Worm (Caenorhabditis elegans) whole organism, L1 larva: ENCODE measurements around the gene F53A2.1.

Experiments
- C34B4.2 ChIP-seq: sonication (generic microtip); optimal IDR thresholded peaks from 2 replicates; lab custom pipeline; 2017; ENCODE audit warnings: mild to moderate bottlenecking, missing genetic modification characterization, missing compliant biosample characterization
- F16B12.6 ChIP-seq: fragments of 150-350 bp; optimal IDR thresholded peaks from 2 replicates; lab custom pipeline; 2014; ENCODE audit warnings: missing biosample characterization, missing genetic modification characterization
- ama-1 ChIP-seq: fragments of 150-350 bp; optimal IDR thresholded peaks from 2 replicates; lab custom pipeline; 2014
- ceh-63 ChIP-seq: fragments of 200-800 bp; sonication (Bioruptor generic); optimal IDR thresholded peaks from 2 replicates; lab custom pipeline; 2018; ENCODE audit warnings: mild to moderate bottlenecking, missing genetic modification characterization, missing compliant biosample characterization
- ceh-82 ChIP-seq, 3 experiments: fragments of 150-350 bp in 1 of 3; sonication (generic microtip) in 2 of 3; optimal IDR thresholded peaks; 2 replicates each; lab custom pipeline; 2014 to 2017; ENCODE audit warnings: missing biosample characterization in 3 of 3, missing genetic modification characterization in 3 of 3
- ces-1 ChIP-seq: fragments of 150-350 bp; optimal IDR thresholded peaks from 2 replicates; lab custom pipeline; 2014; ENCODE audit warnings: missing biosample characterization, missing genetic modification reagents, missing genetic modification characterization
- efl-1 ChIP-seq, 4 experiments: fragments of 150-350 bp; optimal IDR thresholded peaks in 3 of 4; peaks in 1 of 4; 1 replicate in 1 of 4; 2 replicates in 3 of 4; lab custom pipeline; 2014; ENCODE audit warnings: missing biosample characterization in 2 of 4, missing genetic modification characterization in 2 of 4, missing genetic modification reagents in 2 of 4
- efl-3 ChIP-seq: fragments of 200-800 bp; sonication (Bioruptor generic); optimal IDR thresholded peaks from 2 replicates; lab custom pipeline; 2018; ENCODE audit warnings: mild to moderate bottlenecking, missing genetic modification characterization, missing compliant biosample characterization
- egl-13 ChIP-seq: sonication (generic microtip); optimal IDR thresholded peaks from 2 replicates; lab custom pipeline; 2016; ENCODE audit warnings: missing genotype, missing genetic modification reagents, missing genetic modification characterization, missing compliant biosample characterization
- elt-2 ChIP-seq: sonication (generic microtip); optimal IDR thresholded peaks from 2 replicates; lab custom pipeline; 2016; ENCODE audit warnings: missing genetic modification characterization, mild to moderate bottlenecking, inconsistent platforms, missing compliant biosample characterization, missing genetic modification reagents
- ets-5 ChIP-seq: fragments of 200-800 bp; sonication (Bioruptor generic); IDR thresholded peaks from 2 replicates; pipeline ENCODE4 v1.3.6; 2022; ENCODE audit warnings: missing genetic modification characterization, missing compliant biosample characterization
- fkh-4 ChIP-seq: sonication (generic microtip); optimal IDR thresholded peaks from 2 replicates; lab custom pipeline; 2016; ENCODE audit warnings: missing compliant biosample characterization, missing genetic modification characterization, borderline replicate concordance
- fkh-8 ChIP-seq: sonication (generic microtip); optimal IDR thresholded peaks from 2 replicates; lab custom pipeline; 2016; ENCODE audit warnings: mild to moderate bottlenecking, missing genetic modification characterization, missing compliant biosample characterization
- grh-1 ChIP-seq: fragments of 200-800 bp; sonication (Bioruptor generic); IDR thresholded peaks from 2 replicates; pipeline ENCODE4 v1.3.6; 2022; ENCODE audit warnings: missing genetic modification reagents, missing genetic modification characterization, missing compliant biosample characterization
- hlh-17 ChIP-seq: fragments of 200-800 bp; sonication (Bioruptor generic); optimal IDR thresholded peaks from 2 replicates; lab custom pipeline; 2018; ENCODE audit warnings: missing genetic modification characterization, mild to moderate bottlenecking, missing compliant biosample characterization, moderate library complexity, borderline replicate concordance
- hlh-4 ChIP-seq: sonication (generic microtip); optimal IDR thresholded peaks from 2 replicates; lab custom pipeline; 2016; ENCODE audit warnings: mild to moderate bottlenecking, missing genetic modification characterization, missing compliant biosample characterization
- isw-1 ChIP-seq: fragments of 200-800 bp; sonication (Bioruptor generic); IDR thresholded peaks from 2 replicates; pipeline ENCODE4 v1.3.6; 2022; ENCODE audit warnings: missing genetic modification characterization, missing compliant biosample characterization
- lin-13 ChIP-seq: fragments of 150-350 bp; optimal IDR thresholded peaks from 2 replicates; lab custom pipeline; 2014; ENCODE audit warnings: missing biosample characterization, missing genetic modification reagents, missing genetic modification characterization
- lin-14 ChIP-seq: fragments of 200-800 bp; sonication (Bioruptor generic); optimal IDR thresholded peaks from 2 replicates; lab custom pipeline; 2018; ENCODE audit warnings: mild to moderate bottlenecking, missing genetic modification characterization, moderate library complexity, missing compliant biosample characterization
- lin-15B ChIP-seq: fragments of 150-350 bp; sonication (generic microtip); optimal IDR thresholded peaks from 3 replicates; lab custom pipeline; 2014; ENCODE audit warnings: missing biosample characterization, missing genetic modification characterization
- lin-39 ChIP-seq: fragments of 150-350 bp; optimal IDR thresholded peaks from 2 replicates; lab custom pipeline; 2014; ENCODE audit warnings: missing biosample characterization, missing genetic modification reagents, missing genetic modification characterization
- lsy-2 ChIP-seq, 2 experiments: fragments of 150-350 bp; optimal IDR thresholded peaks; 2 replicates each; lab custom pipeline; 2014; ENCODE audit warnings: missing biosample characterization in 2 of 2, missing genetic modification characterization in 2 of 2
- mab-9 ChIP-seq: fragments of 200-800 bp; sonication (Bioruptor generic); IDR thresholded peaks from 2 replicates; pipeline ENCODE4 v1.3.6; 2022; ENCODE audit warnings: missing genetic modification reagents, missing genetic modification characterization, missing compliant biosample characterization
- mef-2 ChIP-seq: fragments of 150-350 bp; optimal IDR thresholded peaks from 2 replicates; lab custom pipeline; 2014; ENCODE audit warnings: missing biosample characterization, missing genetic modification characterization
- nhr-11 ChIP-seq: fragments of 150-350 bp; optimal IDR thresholded peaks from 2 replicates; lab custom pipeline; 2014; ENCODE audit warnings: missing biosample characterization, missing genetic modification characterization
- nhr-19 ChIP-seq: fragments of 200-800 bp; sonication (Bioruptor generic); conservative IDR thresholded peaks from 2 replicates; pipeline ENCODE4 v1.3.6; 2022; ENCODE audit warnings: missing genetic modification characterization, missing compliant biosample characterization
- nhr-237 ChIP-seq: fragments of 150-350 bp; optimal IDR thresholded peaks from 2 replicates; lab custom pipeline; 2014; ENCODE audit warnings: missing biosample characterization, missing genetic modification characterization
- nhr-71 ChIP-seq: sonication (generic microtip); optimal IDR thresholded peaks from 2 replicates; lab custom pipeline; 2016; ENCODE audit warnings: mild to moderate bottlenecking, missing genetic modification characterization, moderate library complexity, missing compliant biosample characterization
- nhr-85 ChIP-seq: sonication (generic microtip); peaks from one replicate; lab custom pipeline; 2016; ENCODE audit warnings: missing genetic modification characterization, inconsistent platforms, missing compliant biosample characterization
- rnt-1 ChIP-seq: sonication (generic microtip); optimal IDR thresholded peaks from 2 replicates; lab custom pipeline; 2016; ENCODE audit warnings: mild to moderate bottlenecking, missing genetic modification characterization, moderate library complexity, missing compliant biosample characterization
- skn-1 ChIP-seq: fragments of 150-350 bp; optimal IDR thresholded peaks from 2 replicates; lab custom pipeline; 2014; ENCODE audit warnings: missing biosample characterization, missing genetic modification characterization
- sox-4 ChIP-seq: sonication (generic microtip); optimal IDR thresholded peaks from 2 replicates; lab custom pipeline; 2016; ENCODE audit warnings: missing genetic modification characterization, missing compliant biosample characterization
- vab-15 ChIP-seq: sonication (generic microtip); optimal IDR thresholded peaks from 2 replicates; lab custom pipeline; 2017; ENCODE audit warnings: missing genotype, mild to moderate bottlenecking, missing genetic modification characterization, missing compliant biosample characterization
- zip-4 ChIP-seq: fragments of 200-800 bp; sonication (Bioruptor generic); optimal IDR thresholded peaks from 2 replicates; lab custom pipeline; 2018; ENCODE audit warnings: mild to moderate bottlenecking, missing genetic modification characterization, moderate library complexity, missing compliant biosample characterization
- ztf-4 ChIP-seq: fragments of 150-350 bp; optimal IDR thresholded peaks from 2 replicates; lab custom pipeline; 2014; ENCODE audit warnings: missing biosample characterization, missing genetic modification characterization

Gene F53A2.1

DNA sequence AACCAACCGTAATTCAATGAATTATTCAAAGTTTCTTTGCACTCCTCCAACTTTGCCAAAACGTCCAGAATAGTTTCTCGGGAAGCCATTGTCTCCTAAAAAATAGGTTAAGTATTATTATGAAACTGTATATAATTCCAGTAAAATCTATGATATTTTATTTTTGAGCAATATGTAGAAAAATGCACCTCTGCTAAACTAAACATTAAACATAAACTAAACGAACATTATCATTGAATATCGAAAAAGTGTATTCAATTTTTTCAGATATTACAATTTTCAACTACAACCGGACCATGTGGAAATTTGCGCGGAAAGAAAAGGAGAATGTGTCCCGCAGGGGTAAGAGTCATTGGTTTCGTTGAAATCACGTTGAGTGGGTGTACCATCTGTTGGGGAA is 15.0 kb upstream of the F53A2.1 start, which contains the start of gene F53A2.3:
F53A2.3 (minus strand) TSS at position 101 of the 400 bp plus-strand sequence.
- TF ChIP-seq lin-13 (GFP tag; lab: Kevin White, UChicago) (no peak), lin-15B (tag; lab: Kevin White, UChicago) (no peak), skn-1 (no peak), lsy-2 (tag; optimal IDR thresholded peaks at IDR 0.05; lab: Kevin White, UChicago) (no peak), ces-1 (GFP tag; lab: Kevin White, UChicago) (no peak), efl-3 (no peak), hlh-4 (tag; lab: Kevin White, UChicago) (no peak), lin-39 (tag; lab: Kevin White, UChicago) (no peak), mef-2 (no peak), egl-13 (tag; lab: Kevin White, UChicago) (no peak), C34B4.2 (no peak), ceh-82 (tag; optimal IDR thresholded peaks at IDR 0.05; lab: Kevin White, UChicago) (no peak), grh-1 (GFP tag; lab: Robert Waterston, UW) (no peak), rnt-1 (tag; lab: Kevin White, UChicago) (no peak), fkh-4 (tag; lab: Kevin White, UChicago) (no peak), sox-4 (no peak), elt-2 (tag; lab: Kevin White, UChicago) (no peak)

DNA sequence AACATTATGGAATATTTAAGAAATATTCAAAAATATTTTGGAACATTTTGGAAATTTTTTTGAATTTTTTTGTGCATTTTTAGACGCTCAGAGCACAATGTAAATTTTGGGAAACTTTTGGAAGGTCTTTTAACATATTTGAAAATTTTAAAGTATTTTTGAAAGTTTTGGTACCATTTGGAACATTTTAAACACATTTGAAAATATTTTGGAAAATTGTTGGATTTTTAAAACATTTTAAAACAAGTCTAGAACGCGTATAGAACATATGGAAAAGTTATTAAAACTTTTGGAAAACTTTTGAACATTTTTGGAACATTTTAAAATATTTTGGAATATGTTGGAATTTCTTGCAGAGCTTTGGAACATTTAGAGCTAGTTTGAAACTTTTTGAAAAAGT is 9.1 kb upstream of the F53A2.1 start, which contains the start of gene sdz-20:
sdz-20 (plus strand) TSS at position 301 of the 400 bp plus-strand sequence.
- TF ChIP-seq nhr-11 (tag; lab: Kevin White, UChicago), result no peak
- no peak for TF ChIP-seq vab-15 (tag; lab: Kevin White, UChicago)
- TF ChIP-seq F16B12.6, result no peak
- TF ChIP-seq nhr-237 (tag; lab: Kevin White, UChicago), result no peak
- no peak for TF ChIP-seq ztf-4 (tag; lab: Kevin White, UChicago)
- TF ChIP-seq hlh-17 (GFP tag; lab: Kevin White, UChicago), result no peak
- no peak for TF ChIP-seq C34B4.2
- no peak for TF ChIP-seq ets-5 (GFP tag; lab: Robert Waterston, UW)
- no peak for TF ChIP-seq nhr-71
- no peak for TF ChIP-seq fkh-8
- no peak for TF ChIP-seq rnt-1 (tag; lab: Kevin White, UChicago)
- no peak for TF ChIP-seq nhr-19
- no peak for TF ChIP-seq egl-13 (tag; lab: Kevin White, UChicago)

DNA sequence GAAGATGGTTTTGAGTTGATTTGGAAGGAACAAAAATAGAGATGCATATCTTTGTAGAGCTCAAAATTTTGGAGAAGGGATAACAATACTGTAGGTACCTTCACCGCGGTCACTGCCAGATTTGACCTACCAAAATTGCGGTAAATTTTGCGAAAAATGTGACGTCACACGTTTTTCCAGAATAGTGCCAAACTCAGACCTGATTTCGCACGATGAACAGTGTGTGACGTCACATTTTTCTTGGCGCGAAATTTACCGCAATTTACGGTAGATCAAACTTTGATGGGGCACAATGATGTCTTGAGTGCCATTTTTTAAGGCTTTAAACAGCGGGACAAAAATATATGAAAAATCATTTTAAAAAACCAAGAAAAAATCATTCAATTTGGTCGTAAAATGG is 4.3 kb upstream of the F53A2.1 start:
- no peak for TF ChIP-seq nhr-237 (tag; lab: Kevin White, UChicago)
- peak; percentile 10 for TF ChIP-seq nhr-85 (tag; lab: Kevin White, UChicago)
- no peak for TF ChIP-seq mab-9 (GFP tag; lab: Robert Waterston, UW)
- TF ChIP-seq efl-1 (optimal IDR thresholded peaks at IDR 0.05; lab: Kevin White, UChicago), result no peak
- peak in 1 of 2 experiments; percentile 64 for TF ChIP-seq efl-1 (GFP tag; optimal IDR thresholded peaks at IDR 0.05 in 1 of 2; lab: Kevin White, UChicago)
- TF ChIP-seq zip-4 (GFP tag; lab: Kevin White, UChicago), result no peak

DNA sequence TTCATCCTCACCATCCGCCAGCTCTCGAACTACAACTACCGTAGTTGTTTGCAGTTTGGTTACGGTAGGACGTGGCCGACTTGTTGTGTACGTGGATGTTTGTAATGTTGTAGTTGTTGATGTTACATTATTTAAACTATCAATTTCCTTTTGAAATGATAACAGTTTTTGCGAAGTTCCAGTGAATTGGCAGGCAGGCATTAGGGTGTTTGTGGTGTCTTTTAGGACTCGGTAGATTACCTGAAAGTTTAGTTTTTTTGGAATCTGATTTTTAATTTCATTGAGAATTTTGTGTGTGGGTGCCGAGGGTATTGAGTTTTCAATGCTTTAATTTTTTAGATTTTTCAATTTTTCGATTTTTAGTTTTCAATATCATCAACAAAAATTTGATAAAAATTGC is 2.1 kb downstream of the F53A2.1 start, which contains the start of gene F53A2.11:
F53A2.11 (minus strand) TSS at position 101 of the 400 bp plus-strand sequence.
- TF ChIP-seq lin-14 (GFP tag; lab: Kevin White, UChicago) (no peak), rnt-1 (tag; lab: Kevin White, UChicago) (no peak), efl-1 (optimal IDR thresholded peaks at IDR 0.05; lab: Kevin White, UChicago) (no peak), efl-1 (GFP tag; optimal IDR thresholded peaks at IDR 0.05 in 1 of 2; lab: Kevin White, UChicago) (no peak), ama-1 (lab: Kevin White, UChicago) (no peak), ceh-63 (GFP tag; lab: Kevin White, UChicago) (no peak), isw-1 (GFP tag; lab: Robert Waterston, UW) (no peak)
